Worm (Caenorhabditis elegans) whole organism, late embryonic: ENCODE measurements around the gene T19H12.15.

Experiments
- Y22D7AL.16 ChIP-seq: sonication (generic microtip); optimal IDR thresholded peaks from 2 replicates; lab custom pipeline; 2016; ENCODE audit warnings: missing genetic modification characterization, missing compliant biosample characterization
- elt-2 ChIP-seq: sonication (generic microtip); optimal IDR thresholded peaks from 2 replicates; lab custom pipeline; 2016; ENCODE audit warnings: missing genetic modification reagents, missing genetic modification characterization, missing compliant biosample characterization
- elt-4 ChIP-seq: sonication (generic microtip); optimal IDR thresholded peaks from 2 replicates; lab custom pipeline; 2016; ENCODE audit warnings: missing genetic modification characterization, missing compliant biosample characterization
- nfya-1 ChIP-seq: sonication (generic microtip); optimal IDR thresholded peaks from 2 replicates; lab custom pipeline; 2017; ENCODE audit warnings: missing genetic modification characterization, mild to moderate bottlenecking, missing compliant biosample characterization, antibody characterized with exemption, moderate library complexity
- pha-4 ChIP-seq: fragments of 150-350 bp; optimal IDR thresholded peaks from 2 replicates; lab custom pipeline; 2018; ENCODE audit warnings: missing biosample characterization, missing genetic modification reagents, missing genetic modification characterization
- tbx-2 ChIP-seq: sonication (generic microtip); optimal IDR thresholded peaks from 2 replicates; lab custom pipeline; 2016; ENCODE audit warnings: missing genetic modification characterization, missing compliant biosample characterization
- zip-5 ChIP-seq: sonication (generic microtip); optimal IDR thresholded peaks from 2 replicates; lab custom pipeline; 2016; ENCODE audit warnings: missing genetic modification characterization, missing compliant biosample characterization

ce11 chrV:4914879-4915278 lies 35.7 kb upstream of the T19H12.15 start, which contains the start of gene H23N18.6:
- no peak for TF ChIP-seq pha-4 (tag; lab: Kevin White, UChicago)
- no peak for TF ChIP-seq zip-5 (tag; lab: Kevin White, UChicago)
- no peak for TF ChIP-seq elt-4 (tag; lab: Kevin White, UChicago)
- TF ChIP-seq elt-2 (tag; lab: Kevin White, UChicago) = peak; percentile 60
- TF ChIP-seq tbx-2 (tag; lab: Kevin White, UChicago) = no peak
- TF ChIP-seq nfya-1 (tag; lab: Kevin White, UChicago) = no peak
- TF ChIP-seq Y22D7AL.16 = no peak
